Worm (Caenorhabditis elegans) whole organism, L3 larva: ENCODE data around the gene arrd-13.

Source experiments
- R02D3.7 ChIP-seq: fragments of 150-350 bp; optimal IDR thresholded peaks from 2 replicates; lab custom pipeline; 2014; ENCODE audit warnings: missing biosample characterization, missing genetic modification characterization
- ZK546.5 ChIP-seq: sonication (generic microtip); optimal IDR thresholded peaks from 2 replicates; lab custom pipeline; 2017; ENCODE audit warnings: missing biosample characterization, missing genetic modification characterization
- ceh-16 ChIP-seq: sonication (generic microtip); optimal IDR thresholded peaks from 2 replicates; lab custom pipeline; 2017; ENCODE audit warnings: missing biosample characterization, missing genetic modification characterization
- daf-12 ChIP-seq: fragments of 150-350 bp; optimal IDR thresholded peaks from 2 replicates; lab custom pipeline; 2014; ENCODE audit warnings: missing biosample characterization, missing genetic modification reagents, missing genetic modification characterization
- egl-27 ChIP-seq: sonication (generic microtip); optimal IDR thresholded peaks from 4 replicates; lab custom pipeline; 2017; ENCODE audit warnings: missing biosample characterization, missing genetic modification reagents, missing genetic modification characterization
- egl-5 ChIP-seq: fragments of 150-350 bp; optimal IDR thresholded peaks from 2 replicates; lab custom pipeline; 2017; ENCODE audit warnings: missing biosample characterization, missing genetic modification reagents, missing genetic modification characterization, inconsistent platforms
- elt-1 ChIP-seq: fragments of 150-350 bp; optimal IDR thresholded peaks from 2 replicates; lab custom pipeline; 2014; ENCODE audit warnings: missing biosample characterization, missing genetic modification characterization
- elt-2 ChIP-seq: sonication (generic microtip); optimal IDR thresholded peaks from 2 replicates; lab custom pipeline; 2016; ENCODE audit warnings: missing genetic modification reagents, mild to moderate bottlenecking, missing genetic modification characterization, missing compliant biosample characterization
- elt-3 ChIP-seq, 3 experiments: fragments of 150-350 bp in 1 of 3; sonication (generic microtip) in 2 of 3; optimal IDR thresholded peaks; 2 replicates in 2 of 3; 4 replicates in 1 of 3; lab custom pipeline; 2014 to 2017; ENCODE audit warnings: missing biosample characterization in 3 of 3, missing genetic modification characterization in 3 of 3
- fkh-10 ChIP-seq: sonication (generic microtip); optimal IDR thresholded peaks from 2 replicates; lab custom pipeline; 2017; ENCODE audit warnings: missing biosample characterization, missing genetic modification reagents, missing genetic modification characterization
- fkh-2 ChIP-seq: fragments of 150-350 bp; optimal IDR thresholded peaks from 2 replicates; lab custom pipeline; 2014; ENCODE audit warnings: missing biosample characterization, missing genetic modification reagents, missing genetic modification characterization
- fos-1 ChIP-seq: fragments of 150-350 bp; optimal IDR thresholded peaks from 2 replicates; lab custom pipeline; 2014; ENCODE audit warnings: missing biosample characterization, missing genetic modification characterization
- hmg-11 ChIP-seq: sonication (generic microtip); optimal IDR thresholded peaks from 2 replicates; lab custom pipeline; 2016; ENCODE audit warnings: missing genetic modification characterization, missing compliant biosample characterization
- lin-15B ChIP-seq: fragments of 150-350 bp; optimal IDR thresholded peaks from 2 replicates; lab custom pipeline; 2014; ENCODE audit warnings: missing biosample characterization, missing genetic modification characterization
- lin-39 ChIP-seq: fragments of 150-350 bp; optimal IDR thresholded peaks from 2 replicates; lab custom pipeline; 2018; ENCODE audit warnings: missing biosample characterization, missing genetic modification reagents, missing genetic modification characterization
- mdl-1 ChIP-seq: fragments of 150-350 bp; optimal IDR thresholded peaks from 2 replicates; lab custom pipeline; 2014; ENCODE audit warnings: missing biosample characterization, missing genetic modification characterization
- mml-1 ChIP-seq: fragments of 150-350 bp; sonication (generic microtip); optimal IDR thresholded peaks from 3 replicates; lab custom pipeline; 2014; ENCODE audit warnings: missing biosample characterization, missing genetic modification characterization
- nhr-12 ChIP-seq: fragments of 150-350 bp; optimal IDR thresholded peaks from 2 replicates; lab custom pipeline; 2014; ENCODE audit warnings: missing biosample characterization, missing genetic modification characterization
- nhr-23 ChIP-seq: fragments of 150-350 bp; optimal IDR thresholded peaks from 2 replicates; lab custom pipeline; 2014; ENCODE audit warnings: missing biosample characterization, missing genetic modification reagents, missing genetic modification characterization
- nhr-28 ChIP-seq: fragments of 150-350 bp; optimal IDR thresholded peaks from 2 replicates; lab custom pipeline; 2014; ENCODE audit warnings: missing biosample characterization, missing genetic modification characterization
- nhr-67 ChIP-seq: fragments of 150-350 bp; optimal IDR thresholded peaks from 2 replicates; lab custom pipeline; 2014; ENCODE audit warnings: missing biosample characterization, missing genetic modification characterization
- nhr-76 ChIP-seq: fragments of 150-350 bp; sonication (generic microtip); optimal IDR thresholded peaks from 5 replicates; lab custom pipeline; 2014; ENCODE audit warnings: missing biosample characterization, missing genetic modification characterization
- pha-4 ChIP-seq: fragments of 150-350 bp; optimal IDR thresholded peaks from 2 replicates; lab custom pipeline; 2014; ENCODE audit warnings: missing biosample characterization, missing genetic modification reagents, missing genetic modification characterization
- pqm-1 ChIP-seq: fragments of 150-350 bp; optimal IDR thresholded peaks from 2 replicates; lab custom pipeline; 2017; ENCODE audit warnings: missing biosample characterization, missing genetic modification characterization, inconsistent platforms
- skn-1 ChIP-seq: fragments of 150-350 bp; optimal IDR thresholded peaks from 2 replicates; lab custom pipeline; 2014; ENCODE audit warnings: missing biosample characterization, missing genetic modification characterization
- snpc-4 ChIP-seq: fragments of 150-350 bp; optimal IDR thresholded peaks from 2 replicates; lab custom pipeline; 2014; ENCODE audit warnings: missing biosample characterization, missing genetic modification characterization
- tbx-2 ChIP-seq: sonication (generic microtip); optimal IDR thresholded peaks from 2 replicates; lab custom pipeline; 2016; ENCODE audit warnings: mild to moderate bottlenecking, missing genetic modification characterization, missing compliant biosample characterization
- unc-39 ChIP-seq: sonication (generic microtip); optimal IDR thresholded peaks from 4 replicates; lab custom pipeline; 2017; ENCODE audit warnings: missing biosample characterization, missing genetic modification characterization
- zag-1 ChIP-seq: fragments of 150-350 bp; optimal IDR thresholded peaks from 2 replicates; lab custom pipeline; 2014; ENCODE audit warnings: missing biosample characterization, missing genetic modification characterization
- ztf-4 ChIP-seq: fragments of 150-350 bp; optimal IDR thresholded peaks from 2 replicates; lab custom pipeline; 2014; ENCODE audit warnings: missing biosample characterization, missing genetic modification characterization

Gene arrd-13

ce11 chrII:13758108-13758507 is at the start of gene arrd-13:
arrd-13 (plus strand) TSS chrII:13758408.
- TF ChIP-seq ZK546.5 (tag; lab: Kevin White, UChicago) (no peak), lin-15B (tag; lab: Kevin White, UChicago) (no peak), elt-3 (tag; optimal IDR thresholded peaks at IDR 0.05; lab: Kevin White, UChicago) (no peak), nhr-28 (tag; lab: Kevin White, UChicago) (no peak), ztf-4 (tag; lab: Kevin White, UChicago) (no peak), mml-1 (tag; lab: Kevin White, UChicago) (no peak), daf-12 (tag; lab: Kevin White, UChicago) (no peak), ceh-16 (tag; lab: Kevin White, UChicago) (no peak), nhr-67 (tag; lab: Kevin White, UChicago) (no peak)
- TF ChIP-seq, all 47 proteins: peak for 0

ce11 chrII:13711493-13712055 is 46.6 kb upstream of the arrd-13 start:
- TF ChIP-seq nhr-76 (tag; lab: Kevin White, UChicago) (no peak), ztf-4 (tag; lab: Kevin White, UChicago) (no peak), fkh-10 (GFP tag; lab: Kevin White, UChicago) (no peak), elt-2 (peak; percentile 66), elt-1 (no peak), tbx-2 (tag; lab: Kevin White, UChicago) (no peak)

- TF ChIP-seq fos-1 (tag; lab: Kevin White, UChicago) (no peak), nhr-23 (tag; lab: Kevin White, UChicago) (no peak), nhr-12 (tag; lab: Kevin White, UChicago) (no peak), hmg-11 (tag; lab: Kevin White, UChicago) (no peak), nhr-76 (tag; lab: Kevin White, UChicago) (no peak), ceh-16 (tag; lab: Kevin White, UChicago) (no peak), mdl-1 (tag; lab: Kevin White, UChicago) (no peak), snpc-4 (no peak), pha-4 (tag; lab: Kevin White, UChicago) (no peak)
Measured at ce11 chrII:13713239-13713638, 45.0 kb upstream of the arrd-13 start.

- TF ChIP-seq skn-1 (tag; lab: Kevin White, UChicago) (no peak), pqm-1 (tag; lab: Kevin White, UChicago) (no peak), lin-15B (tag; lab: Kevin White, UChicago) (no peak), unc-39 (no peak), fos-1 (tag; lab: Kevin White, UChicago) (no peak), egl-5 (tag; lab: Kevin White, UChicago) (no peak), fkh-2 (tag; lab: Kevin White, UChicago) (no peak), daf-12 (tag; lab: Kevin White, UChicago) (no peak), egl-27 (tag; lab: Kevin White, UChicago) (no peak), nhr-12 (tag; lab: Kevin White, UChicago) (no peak), R02D3.7 (tag; lab: Kevin White, UChicago) (no peak), pha-4 (tag; lab: Kevin White, UChicago) (no peak), ceh-16 (tag; lab: Kevin White, UChicago) (no peak)
- TF ChIP-seq, all 47 proteins: peak for 0
Measured at ce11 chrII:13715333-13715732, 42.9 kb upstream of the arrd-13 start.

- TF ChIP-seq fkh-10 (GFP tag; lab: Kevin White, UChicago) (no peak), nhr-12 (tag; lab: Kevin White, UChicago) (no peak), zag-1 (tag; lab: Kevin White, UChicago) (no peak), pqm-1 (tag; lab: Kevin White, UChicago) (peak; percentile 63), egl-27 (tag; lab: Kevin White, UChicago) (no peak), pha-4 (tag; lab: Kevin White, UChicago) (peak; percentile 26), skn-1 (tag; lab: Kevin White, UChicago) (no peak), ceh-16 (tag; lab: Kevin White, UChicago) (no peak), hmg-11 (tag; lab: Kevin White, UChicago) (no peak), mdl-1 (tag; lab: Kevin White, UChicago) (no peak), mml-1 (tag; lab: Kevin White, UChicago) (no peak), elt-2 (peak; percentile 75), daf-12 (tag; lab: Kevin White, UChicago) (no peak), nhr-76 (tag; lab: Kevin White, UChicago) (no peak), lin-15B (tag; lab: Kevin White, UChicago) (no peak), lin-39 (no peak)
- TF ChIP-seq, all 47 proteins: peak for 3
Measured at ce11 chrII:13715733-13716132, 42.5 kb upstream of the arrd-13 start, which contains the start of gene zipt-2.3. zipt-2.3 (minus strand) TSS chrII:13715879.
